Worm (Caenorhabditis elegans) whole organism, L1 larva: ENCODE results near the gene R11G1.7.

ENCODE experiments used
- aha-1 ChIP-seq: fragments of 150-350 bp; optimal IDR thresholded peaks from 2 replicates; lab custom pipeline; 2014; ENCODE audit warnings: missing biosample characterization, missing genetic modification characterization
- aly-2 ChIP-seq: fragments of 150-350 bp; optimal IDR thresholded peaks from 2 replicates; lab custom pipeline; 2014; ENCODE audit warnings: missing biosample characterization, missing genetic modification characterization
- dsc-1 ChIP-seq: sonication (generic microtip); optimal IDR thresholded peaks from 2 replicates; lab custom pipeline; 2016; ENCODE audit warnings: mild to moderate bottlenecking, missing genetic modification characterization, missing compliant biosample characterization
- fkh-8 ChIP-seq: sonication (generic microtip); optimal IDR thresholded peaks from 2 replicates; lab custom pipeline; 2016; ENCODE audit warnings: mild to moderate bottlenecking, missing genetic modification characterization, missing compliant biosample characterization
- lin-14 ChIP-seq: fragments of 200-800 bp; sonication (Bioruptor generic); optimal IDR thresholded peaks from 2 replicates; lab custom pipeline; 2018; ENCODE audit warnings: mild to moderate bottlenecking, missing genetic modification characterization, moderate library complexity, missing compliant biosample characterization
- lin-39 ChIP-seq: fragments of 150-350 bp; optimal IDR thresholded peaks from 2 replicates; lab custom pipeline; 2014; ENCODE audit warnings: missing biosample characterization, missing genetic modification reagents, missing genetic modification characterization
- nhr-12 ChIP-seq: sonication (generic microtip); optimal IDR thresholded peaks from 2 replicates; lab custom pipeline; 2017; ENCODE audit warnings: missing biosample characterization, missing genetic modification characterization
- nhr-47 ChIP-seq: sonication (generic microtip); optimal IDR thresholded peaks from 2 replicates; lab custom pipeline; 2016; ENCODE audit warnings: mild to moderate bottlenecking, missing genetic modification characterization, moderate library complexity, missing compliant biosample characterization
- nhr-71 ChIP-seq: sonication (generic microtip); optimal IDR thresholded peaks from 2 replicates; lab custom pipeline; 2016; ENCODE audit warnings: mild to moderate bottlenecking, missing genetic modification characterization, moderate library complexity, missing compliant biosample characterization
- nhr-76 ChIP-seq: sonication (generic microtip); optimal IDR thresholded peaks from 2 replicates; lab custom pipeline; 2017; ENCODE audit warnings: missing biosample characterization, missing genetic modification characterization
- nhr-77 ChIP-seq: fragments of 150-350 bp; optimal IDR thresholded peaks from 2 replicates; lab custom pipeline; 2014; ENCODE audit warnings: missing biosample characterization, missing genetic modification characterization
- nhr-85 ChIP-seq: sonication (generic microtip); peaks from one replicate; lab custom pipeline; 2016; ENCODE audit warnings: missing genetic modification characterization, inconsistent platforms, missing compliant biosample characterization
- pqm-1 ChIP-seq: sonication (generic microtip); optimal IDR thresholded peaks from 3 replicates; lab custom pipeline; 2017; ENCODE audit warnings: missing biosample characterization, missing genetic modification characterization
- rnt-1 ChIP-seq: sonication (generic microtip); optimal IDR thresholded peaks from 2 replicates; lab custom pipeline; 2016; ENCODE audit warnings: mild to moderate bottlenecking, missing genetic modification characterization, moderate library complexity, missing compliant biosample characterization
- snu-23 ChIP-seq: sonication (generic microtip); optimal IDR thresholded peaks from 2 replicates; lab custom pipeline; 2016; ENCODE audit warnings: missing genetic modification characterization, missing compliant biosample characterization
- tlp-1 ChIP-seq: fragments of 150-350 bp; optimal IDR thresholded peaks from 2 replicates; lab custom pipeline; 2014; ENCODE audit warnings: missing biosample characterization, missing genetic modification characterization
- unc-130 ChIP-seq: fragments of 150-350 bp; optimal IDR thresholded peaks from 2 replicates; lab custom pipeline; 2017; ENCODE audit warnings: missing biosample characterization, missing genetic modification characterization, inconsistent platforms
- unc-86 ChIP-seq: sonication (generic microtip); optimal IDR thresholded peaks from 2 replicates; lab custom pipeline; 2016; ENCODE audit warnings: missing genetic modification characterization, missing compliant biosample characterization
- zag-1 ChIP-seq: fragments of 150-350 bp; optimal IDR thresholded peaks from 2 replicates; lab custom pipeline; 2014; ENCODE audit warnings: missing biosample characterization, missing genetic modification characterization

R11G1.7 gene

DNA sequence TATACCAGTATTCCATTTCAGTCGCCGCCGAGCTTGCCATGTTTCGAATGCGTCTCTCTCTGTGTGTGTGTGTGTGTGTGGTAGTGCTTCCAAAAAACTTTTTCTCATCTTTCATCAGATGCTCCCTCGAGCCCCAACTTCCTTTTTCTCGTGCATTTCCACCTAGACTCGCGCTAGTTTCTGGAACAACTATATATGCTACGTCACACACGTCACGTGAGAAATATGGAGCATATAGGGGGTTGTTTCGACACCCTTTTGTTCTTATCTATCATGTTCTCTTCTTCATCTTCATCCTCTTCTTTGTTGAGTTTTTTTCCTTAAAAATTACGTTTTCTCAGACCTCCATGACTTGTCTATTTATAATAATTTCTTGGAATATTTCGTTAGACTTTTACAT is 49.2 kb downstream of the R11G1.7 start:
- no peak for TF ChIP-seq aly-2 (tag; lab: Kevin White, UChicago)
- TF ChIP-seq nhr-76, result no peak
- peak; percentile 43 for TF ChIP-seq fkh-8 (tag; lab: Kevin White, UChicago)
- peak; percentile 47 for TF ChIP-seq lin-14
- TF ChIP-seq unc-86 (tag; lab: Kevin White, UChicago), result peak; percentile 24
- no peak for TF ChIP-seq nhr-12
- peak; percentile 39 for TF ChIP-seq nhr-71
- peak; percentile 1 for TF ChIP-seq rnt-1 (tag; lab: Kevin White, UChicago)

- TF ChIP-seq lin-39 (tag; lab: Kevin White, UChicago), result no peak
- no peak for TF ChIP-seq aha-1 (tag; lab: Kevin White, UChicago)
- peak; percentile 61 for TF ChIP-seq nhr-71
- TF ChIP-seq nhr-85 (tag; lab: Kevin White, UChicago), result no peak
- no peak for TF ChIP-seq zag-1 (tag; lab: Kevin White, UChicago)
- TF ChIP-seq aly-2 (tag; lab: Kevin White, UChicago), result no peak
- no peak for TF ChIP-seq tlp-1 (tag; lab: Kevin White, UChicago)
- TF ChIP-seq nhr-76, result no peak
- no peak for TF ChIP-seq unc-130
- TF ChIP-seq dsc-1 (tag; lab: Kevin White, UChicago), result peak; percentile 31
- TF ChIP-seq lin-14, result peak; percentile 37
- TF ChIP-seq pqm-1 (tag; lab: Kevin White, UChicago), result no peak
- peak; percentile 68 for TF ChIP-seq rnt-1 (tag; lab: Kevin White, UChicago)
- peak; percentile 17 for TF ChIP-seq snu-23
- TF ChIP-seq nhr-77 (tag; lab: Kevin White, UChicago), result no peak
- TF ChIP-seq nhr-47 (tag; lab: Kevin White, UChicago), result no peak
These were observed 50.2 kb downstream of the R11G1.7 start for ce11 chrX:3706319-3706718.
